Fruit fly (Drosophila melanogaster) whole organism, embryonic: ENCODE results near the gene CG12171.
A peak's percentile ranks its signal among the peaks of the same experiment; 100 is the strongest.

ENCODE experiments used
- ATbp ChIP-seq: fragments of 200-800 bp; sonication (Bioruptor generic); optimal IDR thresholded peaks from 2 replicates; lab custom pipeline; 2017; ENCODE audit warnings: missing biosample characterization, mild to moderate bottlenecking, missing genetic modification characterization, missing genetic modification reagents
- Atf6 ChIP-seq: fragments of 200-800 bp; sonication (Bioruptor generic); IDR thresholded peaks from 2 replicates; pipeline ENCODE4 v1.3.6; 2022; ENCODE audit warnings: missing biosample characterization, missing genetic modification characterization
- B-H1 ChIP-seq: fragments of 200-800 bp; sonication (Bioruptor generic); IDR thresholded peaks from 3 replicates; pipeline ENCODE4 v1.3.6; 2022; ENCODE audit warnings: missing biosample characterization, missing genetic modification characterization
- CG13287 ChIP-seq: fragments of 200-800 bp; sonication (Bioruptor generic); IDR thresholded peaks from 2 replicates; pipeline ENCODE4 v1.3.6; 2022; ENCODE audit warnings: missing biosample characterization, missing genetic modification characterization; ENCODE audit not compliant: partially characterized antibody
- CG15073 ChIP-seq: fragments of 200-800 bp; sonication (Bioruptor generic); optimal IDR thresholded peaks from 2 replicates; lab custom pipeline; 2016; ENCODE audit warnings: missing biosample characterization, missing genetic modification characterization
- CG17612 ChIP-seq: fragments of 200-800 bp; sonication (Bioruptor generic); IDR thresholded peaks from 2 replicates; pipeline ENCODE4 v1.3.6; 2022; ENCODE audit warnings: missing biosample characterization, missing genetic modification characterization
- CG2129 ChIP-seq: fragments of 200-800 bp; sonication (Bioruptor generic); IDR thresholded peaks from 2 replicates; pipeline ENCODE4 v1.3.6; 2022; ENCODE audit warnings: missing biosample characterization, missing genetic modification characterization; ENCODE audit not compliant: partially characterized antibody
- CG31388 ChIP-seq: fragments of 200-800 bp; sonication (Bioruptor generic); optimal IDR thresholded peaks from 2 replicates; lab custom pipeline; 2016; ENCODE audit warnings: missing biosample characterization, missing genetic modification characterization
- CG5953 ChIP-seq: fragments of 200-800 bp; sonication (Bioruptor generic); IDR thresholded peaks from 2 replicates; pipeline ENCODE4 v1.3.6; 2022; ENCODE audit warnings: missing biosample characterization, missing genetic modification characterization
- CG6175 ChIP-seq: fragments of 200-800 bp; sonication (Bioruptor generic); IDR thresholded peaks from 3 replicates; pipeline ENCODE4 v1.3.6; 2022; ENCODE audit warnings: missing biosample characterization, missing genetic modification characterization
- CG6272 ChIP-seq: fragments of 200-800 bp; sonication (Bioruptor generic); IDR thresholded peaks from 2 replicates; pipeline ENCODE4 v1.3.6; 2022; ENCODE audit warnings: missing biosample characterization, missing genetic modification characterization
- CG6654 ChIP-seq: fragments of 200-800 bp; sonication (Bioruptor generic); optimal IDR thresholded peaks from 2 replicates; lab custom pipeline; 2017; ENCODE audit warnings: missing biosample characterization, mild to moderate bottlenecking, missing genetic modification characterization
- CG6765 ChIP-seq: fragments of 200-800 bp; sonication (Bioruptor generic); optimal IDR thresholded peaks from 3 replicates; lab custom pipeline; 2017; ENCODE audit warnings: missing biosample characterization, mild to moderate bottlenecking, missing genetic modification characterization
- CG7839 ChIP-seq: fragments of 200-800 bp; sonication (Bioruptor generic); optimal IDR thresholded peaks from 3 replicates; lab custom pipeline; 2018; ENCODE audit warnings: missing biosample characterization, mild to moderate bottlenecking, missing genetic modification characterization, moderate library complexity
- CG8388 ChIP-seq: fragments of 200-800 bp; sonication (Bioruptor generic); optimal IDR thresholded peaks from 2 replicates; lab custom pipeline; 2019; ENCODE audit warnings: missing biosample characterization, mild to moderate bottlenecking, missing genetic modification characterization, moderate library complexity
- CG9932 ChIP-seq: fragments of 200-800 bp; sonication (Bioruptor generic); IDR thresholded peaks from 2 replicates; pipeline ENCODE4 v1.3.6; 2022; ENCODE audit warnings: missing biosample characterization, missing genetic modification characterization
- Chrac-16 ChIP-seq: fragments of 200-800 bp; sonication (Bioruptor generic); optimal IDR thresholded peaks from 3 replicates; lab custom pipeline; 2016; ENCODE audit warnings: missing biosample characterization, missing genetic modification characterization
- D19B ChIP-seq: fragments of 200-800 bp; sonication (Bioruptor generic); optimal IDR thresholded peaks from 2 replicates; lab custom pipeline; 2017; ENCODE audit warnings: missing biosample characterization, mild to moderate bottlenecking, missing genetic modification characterization
- Dfd ChIP-seq, 2 experiments: fragments of >200 bp; optimal IDR thresholded peaks; 2 replicates each; lab custom pipeline; 2017; ENCODE audit warnings: missing biosample characterization in 2 of 2, missing genetic modification characterization in 2 of 2
- Ets97D ChIP-seq: fragments of 200-800 bp; sonication (Bioruptor generic); optimal IDR thresholded peaks from 3 replicates; lab custom pipeline; 2016; ENCODE audit warnings: missing biosample characterization, missing genetic modification characterization
- Fer1 ChIP-seq: fragments of 200-800 bp; sonication (Bioruptor generic); optimal IDR thresholded peaks from 2 replicates; lab custom pipeline; 2017; ENCODE audit warnings: missing biosample characterization, mild to moderate bottlenecking, missing genetic modification characterization
- Gsc ChIP-seq: fragments of 200-800 bp; sonication (Bioruptor generic); IDR thresholded peaks from 2 replicates; pipeline ENCODE4 v1.3.6; 2022; ENCODE audit warnings: missing biosample characterization, missing genetic modification characterization
- HLH54F ChIP-seq: fragments of 200-800 bp; sonication (Bioruptor generic); optimal IDR thresholded peaks from 3 replicates; lab custom pipeline; 2016; ENCODE audit warnings: missing biosample characterization, missing genetic modification characterization
- Hey ChIP-seq: fragments of 200-800 bp; sonication (Bioruptor generic); optimal IDR thresholded peaks from 3 replicates; lab custom pipeline; 2018; ENCODE audit warnings: missing biosample characterization, mild to moderate bottlenecking, missing genetic modification characterization
- HmgD ChIP-seq: fragments of 200-800 bp; sonication (Bioruptor generic); optimal IDR thresholded peaks from 3 replicates; lab custom pipeline; 2016; ENCODE audit warnings: missing biosample characterization, missing genetic modification characterization
- Hr39 ChIP-seq: fragments of >200 bp; optimal IDR thresholded peaks from 2 replicates; lab custom pipeline; 2017
- Jarid2 ChIP-seq: fragments of 200-800 bp; sonication (Bioruptor generic); optimal IDR thresholded peaks from 3 replicates; lab custom pipeline; 2017; ENCODE audit warnings: mild to moderate bottlenecking, missing biosample characterization, missing genetic modification reagents, missing genetic modification characterization
- Mad ChIP-seq: fragments of 200-800 bp; sonication (Bioruptor generic); optimal IDR thresholded peaks from 2 replicates; lab custom pipeline; 2016; ENCODE audit warnings: missing biosample characterization, missing genetic modification characterization
- Myb ChIP-seq: fragments of 200-800 bp; sonication (Bioruptor generic); optimal IDR thresholded peaks from 2 replicates; lab custom pipeline; 2016; ENCODE audit warnings: missing biosample characterization, missing genetic modification characterization
- NK7.1 ChIP-seq: fragments of 200-800 bp; sonication (Bioruptor generic); optimal IDR thresholded peaks from 3 replicates; lab custom pipeline; 2016; ENCODE audit warnings: missing biosample characterization, missing genetic modification characterization
- Nf-YA ChIP-seq: fragments of 200-800 bp; sonication (Bioruptor generic); IDR thresholded peaks from 2 replicates; pipeline ENCODE4 v1.3.6; 2022; ENCODE audit warnings: missing biosample characterization, missing genetic modification characterization
- Oaz ChIP-seq: fragments of 200-800 bp; sonication (Bioruptor generic); IDR thresholded peaks from 2 replicates; pipeline ENCODE4 v1.3.6; 2022; ENCODE audit warnings: missing biosample characterization, missing genetic modification characterization
- Optix ChIP-seq: fragments of 200-800 bp; sonication (Bioruptor generic); IDR thresholded peaks from 3 replicates; pipeline ENCODE4 v1.3.6; 2022; ENCODE audit warnings: missing biosample characterization, missing genetic modification characterization
- YL-1 ChIP-seq: fragments of 200-800 bp; sonication (Bioruptor generic); optimal IDR thresholded peaks from 3 replicates; lab custom pipeline; 2017; ENCODE audit warnings: missing biosample characterization, mild to moderate bottlenecking, missing genetic modification characterization
- amos ChIP-seq: fragments of 200-800 bp; sonication (Bioruptor generic); IDR thresholded peaks from 2 replicates; pipeline ENCODE4 v1.3.6; 2022; ENCODE audit warnings: missing biosample characterization, missing genetic modification characterization; ENCODE audit not compliant: partially characterized antibody
- az2 ChIP-seq: fragments of 200-800 bp; sonication (Bioruptor generic); optimal IDR thresholded peaks from 3 replicates; lab custom pipeline; 2016; ENCODE audit warnings: missing biosample characterization, missing genetic modification characterization
- ci ChIP-seq: fragments of 200-800 bp; sonication (Bioruptor generic); IDR thresholded peaks from 3 replicates; pipeline ENCODE4 v1.3.6; 2022; ENCODE audit warnings: missing biosample characterization, missing genetic modification characterization
- gcm2 ChIP-seq: fragments of 200-800 bp; sonication (Bioruptor generic); optimal IDR thresholded peaks from 2 replicates; lab custom pipeline; 2016; ENCODE audit warnings: missing biosample characterization, missing genetic modification characterization
- ind ChIP-seq: fragments of 200-800 bp; sonication (Bioruptor generic); optimal IDR thresholded peaks from 3 replicates; lab custom pipeline; 2016; ENCODE audit warnings: missing biosample characterization, missing genetic modification characterization
- nerfin-1 ChIP-seq: fragments of 200-800 bp; sonication (Bioruptor generic); optimal IDR thresholded peaks from 3 replicates; lab custom pipeline; 2019; ENCODE audit warnings: missing biosample characterization, mild to moderate bottlenecking, missing genetic modification characterization, moderate library complexity
- p53 ChIP-seq: fragments of 200-800 bp; sonication (Bioruptor generic); optimal IDR thresholded peaks from 2 replicates; lab custom pipeline; 2016; ENCODE audit warnings: missing biosample characterization, missing genetic modification characterization
- sd ChIP-seq: fragments of 200-800 bp; sonication (Bioruptor generic); optimal IDR thresholded peaks from 3 replicates; lab custom pipeline; 2018; ENCODE audit warnings: missing biosample characterization, mild to moderate bottlenecking, missing genetic modification characterization, moderate library complexity
- seq ChIP-seq: fragments of 200-800 bp; sonication (Bioruptor generic); IDR thresholded peaks from 2 replicates; pipeline ENCODE4 v1.3.6; 2022; ENCODE audit warnings: missing biosample characterization, missing genetic modification characterization
- sim ChIP-seq: fragments of 200-800 bp; sonication (Bioruptor generic); IDR thresholded peaks from 2 replicates; pipeline ENCODE4 v1.3.6; 2022; ENCODE audit warnings: missing biosample characterization, missing genetic modification characterization
- trem ChIP-seq: fragments of 200-800 bp; optimal IDR thresholded peaks from 3 replicates; lab custom pipeline; 2019; ENCODE audit warnings: missing biosample characterization, mild to moderate bottlenecking, missing genetic modification characterization, moderate library complexity
- trh ChIP-seq: fragments of 200-800 bp; sonication (Bioruptor generic); optimal IDR thresholded peaks from 2 replicates; lab custom pipeline; 2016; ENCODE audit warnings: missing biosample characterization, missing genetic modification characterization
- usp ChIP-seq: fragments of >200 bp; optimal IDR thresholded peaks from 2 replicates; lab custom pipeline; 2017; ENCODE audit warnings: missing biosample characterization, missing genetic modification characterization
- wek ChIP-seq: fragments of 200-800 bp; sonication (Bioruptor generic); optimal IDR thresholded peaks from 3 replicates; lab custom pipeline; 2018; ENCODE audit warnings: missing biosample characterization, mild to moderate bottlenecking, missing genetic modification characterization, moderate library complexity
- zen ChIP-seq: fragments of 200-800 bp; sonication (Bioruptor generic); optimal IDR thresholded peaks from 3 replicates; lab custom pipeline; 2018; ENCODE audit warnings: missing biosample characterization, mild to moderate bottlenecking, missing genetic modification characterization, moderate library complexity
- zfh1 ChIP-seq: fragments of 200-800 bp; sonication (Bioruptor generic); IDR thresholded peaks from 3 replicates; pipeline ENCODE4 v1.3.6; 2022; ENCODE audit warnings: missing biosample characterization, missing genetic modification characterization

Gene CG12171

dm6 chr3R:5648569-5649476 lies 15.4 kb downstream of the CG12171 start, which contains the start of the genes MTA1-like and Sec23 (continued):
- TF ChIP-seq Ets97D (GFP tag; lab: Kevin White, UChicago): peak; percentile 64
- TF ChIP-seq Gsc (GFP tag; lab: Robert Waterston, UW): no peak
- peak; percentile 68; the same call in 1 of the 2 replicates for TF ChIP-seq CG6272 (GFP tag; lab: Robert Waterston, UW)
- TF ChIP-seq Atf6 (GFP tag; lab: Robert Waterston, UW): no peak
- TF ChIP-seq HmgD: peak; percentile 14
- TF ChIP-seq B-H1: no peak
- no peak for TF ChIP-seq ATbp (GFP tag; lab: Kevin White, UChicago)
- no peak for TF ChIP-seq NK7.1 (GFP tag; lab: Kevin White, UChicago)
- TF ChIP-seq Mad: no peak
- TF ChIP-seq amos (GFP tag; lab: Robert Waterston, UW): peak; percentile 92
- TF ChIP-seq CG17612: no peak
- TF ChIP-seq Jarid2 (GFP tag; lab: Kevin White, UChicago): no peak
- TF ChIP-seq CG6654 (GFP tag; lab: Kevin White, UChicago): no peak
- TF ChIP-seq Hey (tag; lab: Kevin White, UChicago): no peak
- TF ChIP-seq Hr39 (lab: Kevin White, UChicago): no peak
- TF ChIP-seq CG7839 (tag; lab: Kevin White, UChicago): peak; percentile 68
- TF ChIP-seq seq (GFP tag; lab: Robert Waterston, UW): no peak
- peak; percentile 80 for TF ChIP-seq CG9932 (GFP tag; lab: Robert Waterston, UW)
- TF ChIP-seq Oaz (GFP tag; lab: Robert Waterston, UW): no peak
- TF ChIP-seq Dfd (GFP tag; optimal IDR thresholded peaks at IDR 0.05; lab: Kevin White, UChicago): no peak
- TF ChIP-seq zfh1 (GFP tag; lab: Robert Waterston, UW): 0 out of 3 replicates have a peak, but pooled peaks have one; percentile 27
- TF ChIP-seq ci: no peak
- no peak for TF ChIP-seq Myb (GFP tag; lab: Kevin White, UChicago)
- TF ChIP-seq sd (tag; lab: Kevin White, UChicago): peak; percentile 42
- TF ChIP-seq CG5953 (GFP tag; lab: Robert Waterston, UW): no peak
- TF ChIP-seq usp (GFP tag; lab: Kevin White, UChicago): no peak
- no peak for TF ChIP-seq CG6175
- TF ChIP-seq Fer1 (GFP tag; lab: Kevin White, UChicago): peak; percentile 11
- TF ChIP-seq CG2129 (GFP tag; lab: Robert Waterston, UW): peak; percentile 86
- peak; percentile 44 for TF ChIP-seq az2
- TF ChIP-seq trem (tag; lab: Kevin White, UChicago): peak; percentile 75
- no peak for TF ChIP-seq CG31388 (GFP tag; lab: Kevin White, UChicago)
- TF ChIP-seq trh (GFP tag; lab: Kevin White, UChicago): peak; percentile 8
- TF ChIP-seq CG6765 (GFP tag; lab: Kevin White, UChicago): no peak
- TF ChIP-seq nerfin-1 (tag; lab: Kevin White, UChicago): peak; percentile 9
- peak; percentile 18 for TF ChIP-seq D19B (GFP tag; lab: Kevin White, UChicago)
- TF ChIP-seq YL-1: peak; percentile 80
- no peak for TF ChIP-seq sim (GFP tag; lab: Robert Waterston, UW)
- TF ChIP-seq CG8388: peak; percentile 28
- peak; percentile 90 for TF ChIP-seq CG13287 (GFP tag; lab: Robert Waterston, UW)
- TF ChIP-seq ind (GFP tag; lab: Kevin White, UChicago): peak; percentile 61
- TF ChIP-seq zen (tag; lab: Kevin White, UChicago): peak; percentile 58
- TF ChIP-seq HLH54F (GFP tag; lab: Kevin White, UChicago): peak; percentile 38
- peak; percentile 47 for TF ChIP-seq gcm2
- no peak for TF ChIP-seq Nf-YA
- no peak for TF ChIP-seq wek
- TF ChIP-seq Optix (GFP tag; lab: Robert Waterston, UW): no peak
- TF ChIP-seq CG15073 (GFP tag; lab: Kevin White, UChicago): no peak
- TF ChIP-seq Chrac-16 (GFP tag; lab: Kevin White, UChicago): peak; percentile 43
- TF ChIP-seq p53 (GFP tag; lab: Kevin White, UChicago): no peak
